In genomic region chrX:1399056-1400003, dm6 we compare ENCODE assay signal across 1 fruit fly cellular context.
A peak's percentile ranks its signal among the peaks of the same experiment; 100 is the strongest.
TF ChIP-seq lines count a peak whose summit lies in the region.

No protein-coding gene starts in this region.

TF ChIP-seq in whole organism, embryonic, 481 proteins besides CTCF, POLR2A, EP300 and RAD21 (continued from another document):
- no peak for TF ChIP-seq Poxn (GFP tag; IDR thresholded peaks at IDR 0.05; lab: Robert Waterston, UW)
- no peak for TF ChIP-seq gem (tag; optimal IDR thresholded peaks at IDR 0.05; lab: Kevin White, UChicago)
- TF ChIP-seq twi (tag; optimal IDR thresholded peaks at IDR 0.05; lab: Kevin White, UChicago) = peak; percentile 7
- TF ChIP-seq sr (GFP tag; IDR thresholded peaks at IDR 0.05; lab: Robert Waterston, UW) = peak; percentile 77
- no peak for TF ChIP-seq Taf1 (GFP tag; IDR thresholded peaks at IDR 0.05; lab: Robert Waterston, UW)
- no peak for TF ChIP-seq oc (tag; optimal IDR thresholded peaks at IDR 0.05; lab: Kevin White, UChicago)
- no peak for TF ChIP-seq lbe (GFP tag; optimal IDR thresholded peaks at IDR 0.05; lab: Kevin White, UChicago)
- no peak for TF ChIP-seq gsb-n (tag; optimal IDR thresholded peaks at IDR 0.05; lab: Kevin White, UChicago)
- no peak for TF ChIP-seq Dip2 (GFP tag; IDR thresholded peaks at IDR 0.05; lab: Robert Waterston, UW)
- TF ChIP-seq CG17385 (GFP tag; optimal IDR thresholded peaks at IDR 0.05; lab: Kevin White, UChicago) = no peak
- peak; percentile 59 for TF ChIP-seq Nf-YB (GFP tag; optimal IDR thresholded peaks at IDR 0.05; lab: Kevin White, UChicago)
- peak in 1 of 2 experiments; percentile 35 for TF ChIP-seq Eip74EF (GFP tag; optimal IDR thresholded peaks at IDR 0.05; lab: Kevin White, UChicago)
- TF ChIP-seq bbx (GFP tag; IDR thresholded peaks at IDR 0.05; lab: Robert Waterston, UW; ENCODE audit: partially characterized antibody) = peak; percentile 49; the same call in 1 of the 2 replicates
- no peak for TF ChIP-seq mirr (GFP tag; optimal IDR thresholded peaks at IDR 0.05; lab: Kevin White, UChicago)
- no peak for TF ChIP-seq CG10274 (GFP tag; optimal IDR thresholded peaks at IDR 0.05; lab: Kevin White, UChicago)
- 0 out of 3 replicates have a peak, but pooled peaks have one; percentile 13 for TF ChIP-seq HLH4C (GFP tag; IDR thresholded peaks at IDR 0.05; lab: Robert Waterston, UW; ENCODE audit: partially characterized antibody)
- TF ChIP-seq Hey (tag; optimal IDR thresholded peaks at IDR 0.05; lab: Kevin White, UChicago) = peak; percentile 30
- peak; percentile 9 for TF ChIP-seq scrt (GFP tag; optimal IDR thresholded peaks at IDR 0.05; lab: Kevin White, UChicago)
- no peak for TF ChIP-seq CG16813 (GFP tag; IDR thresholded peaks at IDR 0.05; lab: Robert Waterston, UW; ENCODE audit: partially characterized antibody)
- peak; percentile 50; the same call in 1 of the 3 replicates for TF ChIP-seq knrl (GFP tag; IDR thresholded peaks at IDR 0.05; lab: Robert Waterston, UW; ENCODE audit: partially characterized antibody)
- no peak for TF ChIP-seq CG1602 (GFP tag; optimal IDR thresholded peaks at IDR 0.05; lab: Kevin White, UChicago)
- no peak for TF ChIP-seq Ssrp (tag; optimal IDR thresholded peaks at IDR 0.05; lab: Kevin White, UChicago)
- no peak for TF ChIP-seq Lim3 (GFP tag; IDR thresholded peaks at IDR 0.05; lab: Robert Waterston, UW)
- no peak for TF ChIP-seq salm (tag; optimal IDR thresholded peaks at IDR 0.05; lab: Kevin White, UChicago)
